Worm (Caenorhabditis elegans) whole organism, L3 larva: ENCODE data around the gene Y82E9BR.9.

Experiments
- R02D3.7 ChIP-seq: fragments of 150-350 bp; optimal IDR thresholded peaks from 2 replicates; lab custom pipeline; 2014; ENCODE audit warnings: missing biosample characterization, missing genetic modification characterization
- ceh-82 ChIP-seq: fragments of 150-350 bp; optimal IDR thresholded peaks from 2 replicates; lab custom pipeline; 2014; ENCODE audit warnings: missing biosample characterization, missing genetic modification characterization
- elt-1 ChIP-seq: fragments of 150-350 bp; optimal IDR thresholded peaks from 2 replicates; lab custom pipeline; 2014; ENCODE audit warnings: missing biosample characterization, missing genetic modification characterization
- fkh-2 ChIP-seq: fragments of 150-350 bp; optimal IDR thresholded peaks from 2 replicates; lab custom pipeline; 2014; ENCODE audit warnings: missing biosample characterization, missing genetic modification reagents, missing genetic modification characterization
- lin-15B ChIP-seq: fragments of 150-350 bp; optimal IDR thresholded peaks from 2 replicates; lab custom pipeline; 2014; ENCODE audit warnings: missing biosample characterization, missing genetic modification characterization
- lin-39 ChIP-seq: fragments of 150-350 bp; optimal IDR thresholded peaks from 2 replicates; lab custom pipeline; 2018; ENCODE audit warnings: missing biosample characterization, missing genetic modification reagents, missing genetic modification characterization
- lsy-12 ChIP-seq: sonication (generic microtip); optimal IDR thresholded peaks from 2 replicates; lab custom pipeline; 2016; ENCODE audit warnings: mild to moderate bottlenecking, missing genetic modification characterization, missing compliant biosample characterization
- nhr-11 ChIP-seq: fragments of 150-350 bp; optimal IDR thresholded peaks from 2 replicates; lab custom pipeline; 2014; ENCODE audit warnings: missing biosample characterization, missing genetic modification characterization
- nhr-12 ChIP-seq: fragments of 150-350 bp; optimal IDR thresholded peaks from 2 replicates; lab custom pipeline; 2014; ENCODE audit warnings: missing biosample characterization, missing genetic modification characterization
- nhr-28 ChIP-seq: fragments of 150-350 bp; optimal IDR thresholded peaks from 2 replicates; lab custom pipeline; 2014; ENCODE audit warnings: missing biosample characterization, missing genetic modification characterization
- nhr-77 ChIP-seq: fragments of 150-350 bp; optimal IDR thresholded peaks from 2 replicates; lab custom pipeline; 2014; ENCODE audit warnings: missing biosample characterization, missing genetic modification characterization
- snpc-4 ChIP-seq: fragments of 150-350 bp; optimal IDR thresholded peaks from 2 replicates; lab custom pipeline; 2014; ENCODE audit warnings: missing biosample characterization, missing genetic modification characterization
- zag-1 ChIP-seq: fragments of 150-350 bp; optimal IDR thresholded peaks from 2 replicates; lab custom pipeline; 2014; ENCODE audit warnings: missing biosample characterization, missing genetic modification characterization

DNA sequence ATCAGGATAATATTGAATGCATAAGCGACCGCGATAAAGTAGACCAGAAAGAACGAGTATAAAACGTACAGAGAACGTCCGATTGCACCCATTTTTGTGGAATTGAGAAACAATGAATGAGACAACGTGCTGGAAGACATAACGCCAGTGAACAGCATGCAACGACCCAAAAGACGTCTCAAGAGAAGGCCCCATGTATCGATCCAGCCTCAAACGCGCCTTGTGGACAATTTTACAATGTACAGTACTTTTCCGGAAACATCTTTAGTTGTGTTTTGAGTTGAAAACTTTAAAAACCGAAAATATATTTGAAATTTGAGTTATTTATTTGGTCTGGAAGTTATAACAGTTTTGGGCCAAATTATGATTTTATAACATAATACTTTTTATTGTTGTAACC, 8.8 kb downstream of the Y82E9BR.9 start, which contains the start of gene Y82E9BL.3:
- TF ChIP-seq nhr-12 (tag; lab: Kevin White, UChicago) (no peak), snpc-4 (tag; lab: Kevin White, UChicago) (no peak), lsy-12 (tag; lab: Kevin White, UChicago) (no peak), ceh-82 (tag; lab: Kevin White, UChicago) (no peak), lin-39 (no peak), nhr-77 (tag; lab: Kevin White, UChicago) (no peak), lin-15B (tag; lab: Kevin White, UChicago) (no peak), nhr-28 (tag; lab: Kevin White, UChicago) (no peak), fkh-2 (tag; lab: Kevin White, UChicago) (no peak), nhr-11 (tag; lab: Kevin White, UChicago) (no peak), elt-1 (tag; lab: Kevin White, UChicago) (no peak), R02D3.7 (tag; lab: Kevin White, UChicago) (no peak), zag-1 (tag; lab: Kevin White, UChicago) (no peak)
